Worm (Caenorhabditis elegans): Measurements from ENCODE around the gene C16C8.16.

Gene C16C8.16

ce11 chrII:3428158-3428704, 17.3 kb upstream of the C16C8.16 start:
- no peak for TF ChIP-seq ets-7 (tag; optimal IDR thresholded peaks at IDR 0.05)

ce11 chrII:3429400-3429799, 16.2 kb upstream of the C16C8.16 start, which contains the start of gene C16C8.18:
Gene C16C8.18 (plus strand): TSS chrII:3429700.
- TF ChIP-seq hmbx-1 (tag; optimal IDR thresholded peaks at IDR 0.05) (no peak), ceh-13 (GFP tag; optimal IDR thresholded peaks at IDR 0.05) (no peak)

ce11 chrII:3434893-3435503, 10.6 kb upstream of the C16C8.16 start:
- TF ChIP-seq scrt-1 (GFP tag; IDR thresholded peaks at IDR 0.05) = no peak

- TF ChIP-seq B0310.2 (tag; optimal IDR thresholded peaks at IDR 0.05) = no peak
- TF ChIP-seq flt-1 (GFP tag; IDR thresholded peaks at IDR 0.05) = no peak
- no peak for TF ChIP-seq hmbx-1 (tag; optimal IDR thresholded peaks at IDR 0.05)
- no peak for TF ChIP-seq ceh-36 (tag; optimal IDR thresholded peaks at IDR 0.05)
- no peak for TF ChIP-seq tbx-37 (GFP tag; conservative IDR thresholded peaks at IDR 0.05)
Measured at ce11 chrII:3436412-3436811, 9.1 kb upstream of the C16C8.16 start, which contains the start of gene skpo-2. Gene skpo-2 (minus strand): TSS chrII:3436512.

- TF ChIP-seq tbx-11 (GFP tag; IDR thresholded peaks at IDR 0.05) = 0 out of 2 replicates have a peak, but pooled peaks have one; percentile 21
- no peak for TF ChIP-seq hnd-1 (tag; optimal IDR thresholded peaks at IDR 0.05)
- no peak for TF ChIP-seq sea-1 (GFP tag; conservative IDR thresholded peaks at IDR 0.05)
- TF ChIP-seq aly-1 (tag; optimal IDR thresholded peaks at IDR 0.05) = no peak
- TF ChIP-seq hmg-4 (GFP tag; optimal IDR thresholded peaks at IDR 0.05) = no peak
- no peak for TF ChIP-seq scrt-1 (GFP tag; IDR thresholded peaks at IDR 0.05)
- no peak for TF ChIP-seq B0310.2 (tag; optimal IDR thresholded peaks at IDR 0.05)
- TF ChIP-seq tbx-37 (GFP tag; conservative IDR thresholded peaks at IDR 0.05) = no peak
Measured at ce11 chrII:3437393-3437792, 8.2 kb upstream of the C16C8.16 start.

- TF ChIP-seq hmbx-1 (tag; optimal IDR thresholded peaks at IDR 0.05) (no peak), scrt-1 (GFP tag; IDR thresholded peaks at IDR 0.05) (no peak), tbx-11 (GFP tag; IDR thresholded peaks at IDR 0.05) (no peak), ceh-13 (GFP tag; optimal IDR thresholded peaks at IDR 0.05) (no peak), hmg-4 (GFP tag; optimal IDR thresholded peaks at IDR 0.05) (no peak), B0310.2 (tag; optimal IDR thresholded peaks at IDR 0.05) (no peak), pes-1 (GFP tag; IDR thresholded peaks at IDR 0.05) (no peak), hnd-1 (tag; optimal IDR thresholded peaks at IDR 0.05) (no peak), sea-1 (GFP tag; conservative IDR thresholded peaks at IDR 0.05) (no peak), flt-1 (GFP tag; IDR thresholded peaks at IDR 0.05) (no peak), aly-1 (tag; optimal IDR thresholded peaks at IDR 0.05) (no peak), ceh-36 (tag; optimal IDR thresholded peaks at IDR 0.05) (no peak), F13C5.2 (tag; optimal IDR thresholded peaks at IDR 0.05) (no peak), tbx-37 (GFP tag; conservative IDR thresholded peaks at IDR 0.05) (no peak)
Measured at ce11 chrII:3438280-3438679, 7.3 kb upstream of the C16C8.16 start.

- TF ChIP-seq pes-1 (GFP tag; IDR thresholded peaks at IDR 0.05) (peak; percentile 84), aly-1 (tag; optimal IDR thresholded peaks at IDR 0.05) (peak; percentile 67), ama-1 (optimal IDR thresholded peaks at IDR 0.05) (no peak), tbx-11 (GFP tag; IDR thresholded peaks at IDR 0.05) (peak; percentile 67), hmg-4 (GFP tag; optimal IDR thresholded peaks at IDR 0.05) (peak; percentile 71), flt-1 (GFP tag; IDR thresholded peaks at IDR 0.05) (peak; percentile 73), tra-4 (tag; optimal IDR thresholded peaks at IDR 0.05) (no peak), ceh-13 (GFP tag; optimal IDR thresholded peaks at IDR 0.05) (peak; percentile 35), scrt-1 (GFP tag; IDR thresholded peaks at IDR 0.05) (peak; percentile 74), ets-7 (tag; optimal IDR thresholded peaks at IDR 0.05) (peak; percentile 39), F13C5.2 (tag; optimal IDR thresholded peaks at IDR 0.05) (peak; percentile 13), hmbx-1 (tag; optimal IDR thresholded peaks at IDR 0.05) (no peak), tbx-37 (GFP tag; conservative IDR thresholded peaks at IDR 0.05) (peak; percentile 48), sea-1 (GFP tag; conservative IDR thresholded peaks at IDR 0.05) (peak; percentile 52; the same call in 1 of the 2 replicates), hnd-1 (tag; optimal IDR thresholded peaks at IDR 0.05) (peak; percentile 62), ceh-36 (tag; optimal IDR thresholded peaks at IDR 0.05) (peak; percentile 76), B0310.2 (tag; optimal IDR thresholded peaks at IDR 0.05) (peak; percentile 70)
Measured at ce11 chrII:3439244-3439698, 6.3 kb upstream of the C16C8.16 start.

- TF ChIP-seq tbx-11 (GFP tag; IDR thresholded peaks at IDR 0.05) = no peak
- no peak for TF ChIP-seq tbx-37 (GFP tag; conservative IDR thresholded peaks at IDR 0.05)
- no peak for TF ChIP-seq B0310.2 (tag; optimal IDR thresholded peaks at IDR 0.05)
- no peak for TF ChIP-seq tra-4 (tag; optimal IDR thresholded peaks at IDR 0.05)
- TF ChIP-seq F13C5.2 (tag; optimal IDR thresholded peaks at IDR 0.05) = no peak
- no peak for TF ChIP-seq pes-1 (GFP tag; IDR thresholded peaks at IDR 0.05)
- TF ChIP-seq flt-1 (GFP tag; IDR thresholded peaks at IDR 0.05) = no peak
- no peak for TF ChIP-seq scrt-1 (GFP tag; IDR thresholded peaks at IDR 0.05)
Measured at ce11 chrII:3439842-3440640, 5.5 kb upstream of the C16C8.16 start.

Measured in whole organism, early embryonic.